Fruit fly (Drosophila melanogaster): ENCODE data around the gene rtet.

rtet gene

dm6 chr3R:21138220-21138754 is 30.0 kb downstream of the rtet start, which contains the start of gene meigo (continued):
- no peak for TF ChIP-seq ara (GFP tag; IDR thresholded peaks at IDR 0.05)
- no peak for TF ChIP-seq fd64A (GFP tag; optimal IDR thresholded peaks at IDR 0.05)
- peak; percentile 9 for TF ChIP-seq CG10274 (GFP tag; optimal IDR thresholded peaks at IDR 0.05)
- TF ChIP-seq z (GFP tag; IDR thresholded peaks at IDR 0.05) = no peak
- TF ChIP-seq oc (tag; optimal IDR thresholded peaks at IDR 0.05) = no peak
- TF ChIP-seq tx (GFP tag; optimal IDR thresholded peaks at IDR 0.05) = peak; percentile 50
- no peak for TF ChIP-seq H2.0 (GFP tag; IDR thresholded peaks at IDR 0.05)
- TF ChIP-seq jigr1 (GFP tag; IDR thresholded peaks at IDR 0.05) = 0 out of 3 replicates have a peak, but pooled peaks have one; percentile 23
- peak; percentile 69 for TF ChIP-seq Mad (GFP tag; optimal IDR thresholded peaks at IDR 0.05)
- peak; percentile 35 for TF ChIP-seq CG1602 (GFP tag; optimal IDR thresholded peaks at IDR 0.05)
- peak; percentile 51 for TF ChIP-seq gcm (GFP tag; optimal IDR thresholded peaks at IDR 0.05)
- peak; percentile 74 for TF ChIP-seq Sin3A (optimal IDR thresholded peaks at IDR 0.05)
- peak; percentile 29 for TF ChIP-seq CG5245 (GFP tag; optimal IDR thresholded peaks at IDR 0.05)
- TF ChIP-seq CG13894 (tag; optimal IDR thresholded peaks at IDR 0.05) = no peak
- peak; percentile 85 for TF ChIP-seq CG17829 (tag; optimal IDR thresholded peaks at IDR 0.05)
- TF ChIP-seq CG17328 (GFP tag; IDR thresholded peaks at IDR 0.05) = no peak; the same call in 1 of the 2 replicates
- TF ChIP-seq slbo (GFP tag; IDR thresholded peaks at IDR 0.05) = peak; percentile 70
- TF ChIP-seq CG32532 (GFP tag; IDR thresholded peaks at IDR 0.05) = peak; percentile 72
- TF ChIP-seq gt (GFP tag; IDR thresholded peaks at IDR 0.05) = no peak
- TF ChIP-seq CG4617 (GFP tag; optimal IDR thresholded peaks at IDR 0.05; ENCODE audit: borderline replicate concordance) = peak; percentile 68
- 0 out of 2 replicates have a peak, but pooled peaks have one; percentile 23 for TF ChIP-seq CG4730 (GFP tag; IDR thresholded peaks at IDR 0.05)
- TF ChIP-seq pros (GFP tag; optimal IDR thresholded peaks at IDR 0.05) = no peak
- TF ChIP-seq CG9727 (GFP tag; optimal IDR thresholded peaks at IDR 0.05) = peak; percentile 37
- no peak for TF ChIP-seq ato (GFP tag; IDR thresholded peaks at IDR 0.05; ENCODE audit: partially characterized antibody)
- TF ChIP-seq tup (GFP tag; optimal IDR thresholded peaks at IDR 0.05) = no peak
- no peak for TF ChIP-seq HLH4C (GFP tag; IDR thresholded peaks at IDR 0.05; ENCODE audit: partially characterized antibody)
- TF ChIP-seq Scr (GFP tag; IDR thresholded peaks at IDR 0.05; ENCODE audit: partially characterized antibody) = 0 out of 2 replicates have a peak, but pooled peaks have one; percentile 18
- TF ChIP-seq CG1603 (tag; optimal IDR thresholded peaks at IDR 0.05) = peak; percentile 60
- TF ChIP-seq unc-4 (GFP tag; IDR thresholded peaks at IDR 0.05; ENCODE audit: partially characterized antibody) = no peak
- no peak for TF ChIP-seq en (GFP tag; optimal IDR thresholded peaks at IDR 0.05)
- peak; percentile 69 for TF ChIP-seq zfh2 (GFP tag; optimal IDR thresholded peaks at IDR 0.05)
- TF ChIP-seq Sox100B (GFP tag; optimal IDR thresholded peaks at IDR 0.05) = no peak
- TF ChIP-seq CG6254 (GFP tag; optimal IDR thresholded peaks at IDR 0.05) = no peak
- no peak for TF ChIP-seq HHEX (GFP tag; optimal IDR thresholded peaks at IDR 0.05)
- TF ChIP-seq CG12236 (GFP tag; optimal IDR thresholded peaks at IDR 0.05) = no peak
- TF ChIP-seq sima (GFP tag; optimal IDR thresholded peaks at IDR 0.05) = no peak
- peak; percentile 62 for TF ChIP-seq CG7556 (GFP tag; optimal IDR thresholded peaks at IDR 0.05)
- peak; percentile 15 for TF ChIP-seq CTCF (GFP tag; optimal IDR thresholded peaks at IDR 0.05)
- no peak for TF ChIP-seq br (optimal IDR thresholded peaks at IDR 0.05)
- peak; percentile 21 for TF ChIP-seq CG12104 (GFP tag; optimal IDR thresholded peaks at IDR 0.05)
- no peak for TF ChIP-seq CG3163 (GFP tag; optimal IDR thresholded peaks at IDR 0.05)
- TF ChIP-seq CG11560 (tag; IDR thresholded peaks at IDR 0.05) = peak; percentile 83; the same call in 2 of the 3 replicates
- 0 out of 3 replicates have a peak, but pooled peaks have one; percentile 25 for TF ChIP-seq otp (GFP tag; IDR thresholded peaks at IDR 0.05)
- no peak for TF ChIP-seq Jarid2 (GFP tag; optimal IDR thresholded peaks at IDR 0.05)
- TF ChIP-seq CG9437 (GFP tag; optimal IDR thresholded peaks at IDR 0.05) = peak; percentile 58
- TF ChIP-seq Fer2 (tag; optimal IDR thresholded peaks at IDR 0.05) = peak; percentile 62
- TF ChIP-seq Meics (GFP tag; optimal IDR thresholded peaks at IDR 0.05) = peak; percentile 57
- peak; percentile 55 for TF ChIP-seq CG13775 (GFP tag; optimal IDR thresholded peaks at IDR 0.05)
- TF ChIP-seq ttk (GFP tag; IDR thresholded peaks at IDR 0.05) = no peak
- TF ChIP-seq Oli (tag; optimal IDR thresholded peaks at IDR 0.05) = peak; percentile 53
- peak; percentile 43 for TF ChIP-seq ems (GFP tag; optimal IDR thresholded peaks at IDR 0.05)
- no peak for TF ChIP-seq crc (GFP tag; optimal IDR thresholded peaks at IDR 0.05)
